Fruit fly (Drosophila melanogaster) whole organism, wandering third instar larva: ENCODE data around the gene CG43355.

Experiments
- Abd-B ChIP-seq: fragments of >200 bp; optimal IDR thresholded peaks from 2 replicates; lab custom pipeline; 2017; ENCODE audit warnings: missing biosample characterization, missing genetic modification characterization
- CG32264 ChIP-seq: fragments of 200-800 bp; sonication (Bioruptor generic); optimal IDR thresholded peaks from 2 replicates; lab custom pipeline; 2016; ENCODE audit warnings: missing biosample characterization, missing genetic modification characterization
- CG9705 ChIP-seq: fragments of 200-800 bp; sonication (Bioruptor generic); optimal IDR thresholded peaks from 2 replicates; lab custom pipeline; 2018; ENCODE audit warnings: missing biosample characterization, mild to moderate bottlenecking, missing genetic modification characterization
- CrebA ChIP-seq: fragments of 200-800 bp; sonication (Bioruptor generic); optimal IDR thresholded peaks from 2 replicates; lab custom pipeline; 2016; ENCODE audit warnings: missing biosample characterization, mild to moderate bottlenecking, missing genetic modification characterization, borderline replicate concordance
- Dfd ChIP-seq: fragments of >200 bp; optimal IDR thresholded peaks from 2 replicates; lab custom pipeline; 2017; ENCODE audit warnings: missing biosample characterization, missing genetic modification characterization
- Dif ChIP-seq: fragments of 200-275, 200-300 bp; sonication (Bioruptor generic); optimal IDR thresholded peaks from 2 replicates; lab custom pipeline; 2018; ENCODE audit warnings: missing biosample characterization, missing genetic modification characterization; ENCODE audit not compliant: partially characterized antibody
- GATAd ChIP-seq: sonication (Bioruptor generic); optimal IDR thresholded peaks from 2 replicates; lab custom pipeline; 2016; ENCODE audit warnings: missing biosample characterization, missing genetic modification characterization
- HLH106 ChIP-seq: fragments of 200-800 bp; optimal IDR thresholded peaks from 3 replicates; lab custom pipeline; 2019; ENCODE audit warnings: missing biosample characterization, mild to moderate bottlenecking, missing genetic modification characterization, moderate library complexity
- Hnf4 ChIP-seq: fragments of 200-800 bp; sonication (Bioruptor generic); optimal IDR thresholded peaks from 2 replicates; lab custom pipeline; 2016; ENCODE audit warnings: missing biosample characterization, mild to moderate bottlenecking, missing genetic modification characterization
- Hr78 ChIP-seq: fragments of >200 bp; optimal IDR thresholded peaks from 2 replicates; lab custom pipeline; 2017; ENCODE audit warnings: missing biosample characterization, missing genetic modification characterization
- Hr83 ChIP-seq: fragments of 200-300 bp; sonication (Bioruptor generic); optimal IDR thresholded peaks from 2 replicates; lab custom pipeline; 2016; ENCODE audit warnings: missing biosample characterization, mild to moderate bottlenecking, missing genetic modification characterization, moderate library complexity; ENCODE audit not compliant: poor library complexity, severe bottlenecking
- Jra ChIP-seq: sonication (Bioruptor generic); optimal IDR thresholded peaks from 2 replicates; lab custom pipeline; 2016; ENCODE audit warnings: missing biosample characterization, missing genetic modification characterization
- Mio ChIP-seq: sonication (Bioruptor generic); optimal IDR thresholded peaks from 2 replicates; lab custom pipeline; 2016; ENCODE audit warnings: missing biosample characterization, missing genetic modification characterization
- Myc ChIP-seq: fragments of >200 bp; optimal IDR thresholded peaks from 2 replicates; lab custom pipeline; 2017
- N ChIP-seq: fragments of >200 bp; optimal IDR thresholded peaks from 2 replicates; lab custom pipeline; 2018; ENCODE audit warnings: missing biosample characterization, missing external identifiers, missing genetic modification characterization
- OdsH ChIP-seq: fragments of 200-800 bp; sonication (Bioruptor generic); optimal IDR thresholded peaks from 2 replicates; lab custom pipeline; 2016; ENCODE audit warnings: missing biosample characterization, mild to moderate bottlenecking, missing genetic modification characterization
- Rel ChIP-seq, 2 experiments: fragments of 200-800 bp; sonication (Bioruptor generic) in 1 of 2; optimal IDR thresholded peaks; 2 replicates in 1 of 2; 3 replicates in 1 of 2; lab custom pipeline; 2016 to 2019; ENCODE audit warnings: mild to moderate bottlenecking in 2 of 2, missing biosample characterization in 2 of 2, missing genetic modification characterization in 2 of 2, moderate library complexity in 1 of 2
- Vsx2 ChIP-seq: fragments of 200-300, 225-300 bp; sonication (Bioruptor generic); optimal IDR thresholded peaks from 2 replicates; lab custom pipeline; 2018; ENCODE audit warnings: missing biosample characterization, missing genetic modification characterization; ENCODE audit not compliant: partially characterized antibody
- br ChIP-seq: fragments of 200-800 bp; sonication (Bioruptor generic); optimal IDR thresholded peaks from 2 replicates; lab custom pipeline; 2016; ENCODE audit warnings: missing biosample characterization, missing genetic modification characterization
- brk ChIP-seq: fragments of 200-800 bp; sonication (Bioruptor generic); optimal IDR thresholded peaks from 2 replicates; lab custom pipeline; 2016; ENCODE audit warnings: missing biosample characterization, mild to moderate bottlenecking, missing genetic modification characterization
- dl ChIP-seq, 2 experiments: fragments of 175-275, 200-275 bp in 1 of 2; fragments of 200-275 bp in 1 of 2; sonication (Bioruptor generic); optimal IDR thresholded peaks; lab custom pipeline; 2018; ENCODE audit warnings: mild to moderate bottlenecking in 2 of 2, missing biosample characterization in 2 of 2, missing genetic modification characterization in 2 of 2, moderate library complexity in 2 of 2; ENCODE audit not compliant: partially characterized antibody in 2 of 2, insufficient read depth in 1 of 2
- dmrt93B ChIP-seq: fragments of 200-800 bp; sonication (Bioruptor generic); optimal IDR thresholded peaks from 2 replicates; lab custom pipeline; 2018; ENCODE audit warnings: missing biosample characterization, mild to moderate bottlenecking, missing genetic modification characterization
- dsf ChIP-seq: sonication (Bioruptor generic); optimal IDR thresholded peaks from 2 replicates; lab custom pipeline; 2016; ENCODE audit warnings: missing biosample characterization, missing genetic modification characterization, borderline replicate concordance
- ey ChIP-seq: fragments of 200-800 bp; sonication (Bioruptor generic); optimal IDR thresholded peaks from 2 replicates; lab custom pipeline; 2016; ENCODE audit warnings: missing biosample characterization, missing genetic modification characterization
- foxo ChIP-seq, 2 experiments: fragments of 200-800 bp; sonication (Bioruptor generic); optimal IDR thresholded peaks; 2 replicates in 1 of 2; 3 replicates in 1 of 2; lab custom pipeline; 2016 to 2017; ENCODE audit warnings: missing biosample characterization in 2 of 2, missing genetic modification characterization in 2 of 2
- fru ChIP-seq: fragments of 200-800 bp; sonication (Bioruptor generic); optimal IDR thresholded peaks from 3 replicates; lab custom pipeline; 2016; ENCODE audit warnings: missing biosample characterization, mild to moderate bottlenecking, missing genetic modification characterization
- h ChIP-seq: fragments of 200-800 bp; sonication (Bioruptor generic); optimal IDR thresholded peaks from 3 replicates; lab custom pipeline; 2016; ENCODE audit warnings: missing biosample characterization, mild to moderate bottlenecking, missing genetic modification characterization
- jim ChIP-seq: fragments of 175-275, 200-325 bp; sonication (Bioruptor generic); optimal IDR thresholded peaks from 2 replicates; lab custom pipeline; 2016; ENCODE audit warnings: missing biosample characterization, mild to moderate bottlenecking, missing genetic modification characterization
- lola ChIP-seq: fragments of >200 bp; optimal IDR thresholded peaks from 2 replicates; lab custom pipeline; 2017; ENCODE audit warnings: missing biosample characterization, missing genetic modification characterization
- pan ChIP-seq: fragments of >200 bp; optimal IDR thresholded peaks from 2 replicates; lab custom pipeline; 2017
- psq ChIP-seq: fragments of 200-800 bp; sonication (Bioruptor generic); optimal IDR thresholded peaks from 3 replicates; lab custom pipeline; 2017; ENCODE audit warnings: missing biosample characterization, mild to moderate bottlenecking, missing genetic modification characterization, moderate library complexity
- rgr ChIP-seq: fragments of 200-800 bp; sonication (Bioruptor generic); optimal IDR thresholded peaks from 3 replicates; lab custom pipeline; 2016; ENCODE audit warnings: missing biosample characterization, mild to moderate bottlenecking, missing genetic modification characterization
- sage ChIP-seq: fragments of 200-800 bp; sonication (Bioruptor generic); optimal IDR thresholded peaks from 2 replicates; lab custom pipeline; 2016; ENCODE audit warnings: missing biosample characterization, mild to moderate bottlenecking, missing genetic modification characterization
- sv ChIP-seq: fragments of 200-800 bp; sonication (Bioruptor generic); optimal IDR thresholded peaks from 3 replicates; lab custom pipeline; 2016; ENCODE audit warnings: missing biosample characterization, missing genetic modification characterization
- tai ChIP-seq: sonication (Bioruptor generic); optimal IDR thresholded peaks from 2 replicates; lab custom pipeline; 2016; ENCODE audit warnings: missing biosample characterization, missing genetic modification characterization
- usp ChIP-seq: fragments of >200 bp; optimal IDR thresholded peaks from 2 replicates; lab custom pipeline; 2017; ENCODE audit warnings: missing biosample characterization, missing genetic modification characterization
- woc ChIP-seq: sonication (Bioruptor generic); optimal IDR thresholded peaks from 2 replicates; lab custom pipeline; 2016; ENCODE audit warnings: missing biosample characterization, mild to moderate bottlenecking, missing genetic modification characterization

The CG43355 gene

DNA sequence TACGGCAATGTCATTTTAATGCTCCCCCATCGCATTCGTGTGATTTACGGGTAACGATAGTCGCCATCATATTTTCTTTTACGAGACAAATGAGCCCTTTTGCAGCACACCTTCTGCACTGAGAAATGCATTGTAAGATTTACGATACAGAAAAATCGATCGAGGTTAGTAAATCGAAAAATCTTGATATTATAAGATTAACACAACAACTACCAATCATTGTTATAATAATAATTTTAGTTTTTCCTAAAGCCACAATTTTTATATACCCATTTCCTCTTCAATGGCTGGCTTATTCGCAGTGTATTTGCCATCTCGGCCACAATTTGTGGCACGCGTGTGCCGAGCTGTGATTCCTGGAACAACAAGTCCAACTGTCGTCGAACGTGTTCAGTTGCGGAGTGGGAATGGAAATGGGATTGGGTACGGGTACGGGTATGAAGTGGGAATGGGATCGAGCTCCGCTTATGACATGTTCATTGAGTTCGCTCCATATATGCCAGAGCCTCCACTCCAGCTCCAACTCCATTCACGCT lies 12.5 kb upstream of the CG43355 start:
- TF ChIP-seq dl (GFP tag; optimal IDR thresholded peaks at IDR 0.05; lab: Kevin White, UChicago; ENCODE audit: insufficient read depth in 1 of 2, partially characterized antibody in 2 of 2), result no peak
- no peak for TF ChIP-seq rgr (GFP tag; lab: Kevin White, UChicago)
- TF ChIP-seq fru, result no peak
- no peak for TF ChIP-seq Hnf4 (GFP tag; lab: Kevin White, UChicago)
- TF ChIP-seq CG32264 (GFP tag; lab: Kevin White, UChicago), result no peak
- TF ChIP-seq, all 38 proteins: peak for 0

DNA sequence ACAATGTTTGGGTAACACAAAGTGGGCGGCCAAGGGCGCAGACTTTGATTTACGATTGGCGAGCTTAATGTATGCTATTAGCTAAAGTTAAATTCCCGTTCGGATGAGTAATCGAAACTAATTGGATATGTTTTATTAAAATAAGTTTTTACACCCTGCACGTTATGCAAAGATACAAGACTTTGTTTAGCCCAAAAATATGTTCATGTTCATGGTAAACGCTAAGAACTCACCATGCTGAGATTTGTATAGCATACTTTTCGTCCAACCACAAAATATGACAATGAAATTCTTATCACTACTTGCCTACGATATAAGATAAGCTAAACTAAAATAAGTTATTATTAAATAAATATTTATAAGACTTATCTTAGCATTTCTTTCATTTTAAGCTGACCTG lies 9.5 kb upstream of the CG43355 start:
- TF ChIP-seq sage (GFP tag; lab: Kevin White, UChicago) (no peak), dl (GFP tag; optimal IDR thresholded peaks at IDR 0.05; lab: Kevin White, UChicago; ENCODE audit: insufficient read depth in 1 of 2, partially characterized antibody in 2 of 2) (no peak), Abd-B (no peak), Hnf4 (GFP tag; lab: Kevin White, UChicago) (no peak), Myc (peak; percentile 83), N (GFP tag; lab: Kevin White, UChicago) (peak; percentile 52), dmrt93B (GFP tag; lab: Kevin White, UChicago) (no peak), Hr83 (GFP tag; lab: Kevin White, UChicago) (no peak)

dm6 chr2L:11488465-11489037 lies 4.0 kb downstream of the CG43355 start:
- no peak for TF ChIP-seq brk (GFP tag; lab: Kevin White, UChicago)
- TF ChIP-seq ey, result no peak
- no peak for TF ChIP-seq rgr (GFP tag; lab: Kevin White, UChicago)
- no peak for TF ChIP-seq Jra (GFP tag; lab: Kevin White, UChicago)
- TF ChIP-seq br (GFP tag; lab: Kevin White, UChicago), result no peak
- no peak for TF ChIP-seq Myc
- TF ChIP-seq CG32264 (GFP tag; lab: Kevin White, UChicago), result no peak
- no peak for TF ChIP-seq Vsx2 (GFP tag; lab: Kevin White, UChicago)
- no peak for TF ChIP-seq Hr78 (GFP tag; lab: Kevin White, UChicago)

DNA sequence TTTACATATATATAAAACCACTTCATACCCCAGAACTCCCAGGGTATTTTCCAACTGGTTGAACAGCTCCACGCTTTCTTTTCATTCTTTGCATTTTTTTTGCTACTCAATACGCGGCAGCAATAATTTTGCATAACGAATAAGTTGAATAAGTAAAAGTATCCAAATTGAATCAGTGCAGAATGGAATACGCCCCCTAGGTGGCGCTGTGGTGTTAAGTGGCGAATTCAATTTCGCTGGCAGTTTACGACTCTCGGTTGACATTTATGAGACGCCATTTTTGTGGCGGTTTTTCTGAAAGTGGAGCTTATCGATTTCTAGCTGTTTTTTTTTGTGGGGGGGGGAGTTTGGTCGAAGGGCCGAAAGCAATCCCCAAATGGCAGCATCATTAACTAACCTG lies 9.4 kb downstream of the CG43355 start:
- TF ChIP-seq usp (GFP tag; lab: Kevin White, UChicago), result no peak
- no peak for TF ChIP-seq psq (GFP tag; lab: Kevin White, UChicago)
- no peak for TF ChIP-seq Myc
- TF ChIP-seq lola (GFP tag; lab: Kevin White, UChicago), result no peak
- TF ChIP-seq tai, result no peak
- TF ChIP-seq GATAd (GFP tag; lab: Kevin White, UChicago), result no peak
- TF ChIP-seq Vsx2 (GFP tag; lab: Kevin White, UChicago), result no peak
- no peak for TF ChIP-seq rgr (GFP tag; lab: Kevin White, UChicago)

dm6 chr2L:11498839-11499238 lies 14.3 kb downstream of the CG43355 start, which contains the start of gene Cog8:
Gene Cog8, minus strand, starts transcription at chr2L:11498948.
- peak; percentile 24 for TF ChIP-seq psq (GFP tag; lab: Kevin White, UChicago)
- TF ChIP-seq Rel (GFP tag; optimal IDR thresholded peaks at IDR 0.05; lab: Kevin White, UChicago), result no peak
- TF ChIP-seq Rel (tag; optimal IDR thresholded peaks at IDR 0.05; lab: Kevin White, UChicago), result no peak
- TF ChIP-seq CG9705, result no peak
- peak; percentile 59 for TF ChIP-seq ey
- no peak for TF ChIP-seq CG32264 (GFP tag; lab: Kevin White, UChicago)
- TF ChIP-seq h, result peak; percentile 34
- no peak for TF ChIP-seq Hnf4 (GFP tag; lab: Kevin White, UChicago)
- TF ChIP-seq sv, result peak; percentile 43
- TF ChIP-seq Mio (GFP tag; lab: Kevin White, UChicago), result no peak
- TF ChIP-seq lola (GFP tag; lab: Kevin White, UChicago), result no peak
- TF ChIP-seq foxo (GFP tag; optimal IDR thresholded peaks at IDR 0.05; lab: Kevin White, UChicago), result peak in 1 of 2 experiments; percentile 71
- TF ChIP-seq brk (GFP tag; lab: Kevin White, UChicago), result no peak
- peak; percentile 66 for TF ChIP-seq rgr (GFP tag; lab: Kevin White, UChicago)
- no peak for TF ChIP-seq CrebA (GFP tag; lab: Kevin White, UChicago)
- no peak for TF ChIP-seq jim (GFP tag; lab: Kevin White, UChicago)
- TF ChIP-seq N (GFP tag; lab: Kevin White, UChicago), result no peak
- TF ChIP-seq woc (GFP tag; lab: Kevin White, UChicago), result no peak
- TF ChIP-seq Abd-B, result no peak
- TF ChIP-seq usp (GFP tag; lab: Kevin White, UChicago), result no peak
- TF ChIP-seq tai, result peak; percentile 67
- no peak for TF ChIP-seq pan (lab: Kevin White, UChicago)
- no peak for TF ChIP-seq Vsx2 (GFP tag; lab: Kevin White, UChicago)
- TF ChIP-seq sage (GFP tag; lab: Kevin White, UChicago), result no peak
- no peak for TF ChIP-seq dsf (GFP tag; lab: Kevin White, UChicago)
- no peak for TF ChIP-seq Dif (GFP tag; lab: Kevin White, UChicago)
- TF ChIP-seq Hr83 (GFP tag; lab: Kevin White, UChicago), result no peak
- no peak for TF ChIP-seq Hr78 (GFP tag; lab: Kevin White, UChicago)
- no peak for TF ChIP-seq dmrt93B (GFP tag; lab: Kevin White, UChicago)
- TF ChIP-seq dl (GFP tag; optimal IDR thresholded peaks at IDR 0.05; lab: Kevin White, UChicago; ENCODE audit: insufficient read depth in 1 of 2, partially characterized antibody in 2 of 2), result no peak
- peak; percentile 33 for TF ChIP-seq OdsH (GFP tag; lab: Kevin White, UChicago)
- no peak for TF ChIP-seq Dfd (GFP tag; lab: Kevin White, UChicago)
- no peak for TF ChIP-seq GATAd (GFP tag; lab: Kevin White, UChicago)
- TF ChIP-seq HLH106 (tag; lab: Kevin White, UChicago), result peak; percentile 38
